Fruit fly (Drosophila melanogaster): Measurements from ENCODE around the gene xit.

The xit gene

DNA sequence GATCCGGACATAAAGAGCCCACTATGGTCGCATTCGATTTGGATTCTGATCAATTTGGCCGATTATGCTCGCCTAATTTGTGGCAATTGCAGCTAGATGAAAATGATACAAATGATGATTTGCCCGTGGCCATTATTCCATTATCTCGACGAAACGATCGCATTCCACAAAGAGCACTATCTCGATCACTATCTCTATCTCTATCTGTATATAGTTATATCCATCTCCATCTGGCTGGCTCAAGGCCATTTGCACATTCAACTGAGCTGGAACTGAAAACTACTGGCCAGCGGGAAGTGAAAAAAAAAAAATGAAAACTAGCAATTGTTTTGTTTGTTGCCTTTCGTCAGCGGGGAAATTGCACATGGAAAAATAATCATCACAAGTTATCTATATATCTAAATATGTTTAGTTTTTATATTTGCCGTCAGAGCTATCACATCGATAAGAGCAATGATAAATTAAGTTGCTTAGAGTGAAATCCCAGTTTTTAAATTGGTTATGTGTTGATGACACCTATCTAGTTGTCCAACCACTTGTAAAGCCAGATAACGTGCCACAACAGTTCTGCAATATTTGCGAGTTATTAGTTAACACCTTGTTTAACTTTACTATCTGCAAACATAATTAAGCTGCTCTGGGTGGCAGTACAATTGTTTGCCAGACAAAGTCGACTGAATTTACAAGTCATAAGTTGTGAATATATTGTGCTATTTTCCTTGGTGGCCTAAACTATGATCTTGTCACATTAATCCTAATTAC, 21.4 kb upstream of the xit start:
- TF ChIP-seq CG17801 (GFP tag; optimal IDR thresholded peaks at IDR 0.05; ENCODE audit: partially characterized antibody) = peak; percentile 36

DNA sequence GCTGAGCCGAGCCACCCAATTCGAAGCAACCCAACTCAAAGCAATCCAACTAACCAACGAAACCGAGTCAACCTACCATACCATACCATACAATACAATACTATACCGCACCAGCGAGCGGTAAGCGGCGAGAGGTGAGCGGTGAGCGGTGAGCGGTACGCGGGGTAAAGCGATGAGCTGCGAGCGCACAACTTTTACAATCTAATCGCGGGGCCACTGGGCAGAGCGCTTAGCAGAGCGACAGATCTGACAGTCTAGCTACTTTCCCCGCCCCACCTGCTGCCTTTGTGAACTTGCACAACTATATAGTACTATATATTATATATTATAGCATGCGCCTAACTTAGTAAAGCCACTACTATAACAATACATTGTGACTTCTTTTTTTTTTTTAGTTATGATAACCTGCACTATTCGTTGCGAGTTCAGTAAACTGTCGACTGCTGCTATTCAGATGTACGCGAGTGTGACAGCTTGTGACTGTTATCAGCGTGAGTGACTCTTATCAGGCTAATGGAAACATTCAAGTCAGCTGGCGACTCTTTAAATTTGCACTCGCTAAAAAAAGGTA, 20.0 kb upstream of the xit start:
- TF ChIP-seq CG17801 (GFP tag; optimal IDR thresholded peaks at IDR 0.05; ENCODE audit: partially characterized antibody) = peak; percentile 39

DNA sequence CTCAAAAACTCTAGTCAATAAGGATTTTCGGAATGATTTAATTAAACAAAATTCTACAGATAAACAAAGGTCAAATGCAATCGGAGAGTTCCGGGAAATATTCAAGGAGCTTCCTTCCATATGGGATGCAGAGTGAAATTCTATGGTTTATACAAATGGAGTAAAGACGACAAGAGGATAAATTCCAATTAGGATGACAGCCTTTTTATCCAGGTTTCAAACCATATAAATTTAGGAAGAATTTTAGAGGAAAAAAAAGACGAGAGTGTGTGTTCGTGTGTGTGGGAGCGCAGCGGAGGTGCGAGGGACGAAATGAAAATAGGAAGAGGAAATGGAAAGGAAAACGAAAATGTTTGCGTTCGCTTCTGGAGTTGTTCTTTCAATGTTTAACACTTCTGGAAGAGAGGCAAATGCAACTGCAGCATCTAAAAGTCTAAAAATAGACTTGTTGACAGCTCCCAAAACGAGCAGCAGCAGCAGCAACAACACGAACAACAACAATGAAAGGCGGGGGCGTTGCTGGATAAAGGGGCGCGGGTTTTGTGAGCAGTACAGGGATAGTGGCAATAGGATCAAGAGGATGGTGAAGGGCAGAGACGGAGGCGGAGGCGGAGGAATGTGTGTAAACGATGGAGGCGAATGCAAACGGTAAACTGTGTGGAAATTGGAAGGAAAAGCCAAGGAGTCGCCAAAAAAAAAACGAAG, 18.3 kb upstream of the xit start:
- TF ChIP-seq CG17801 (GFP tag; optimal IDR thresholded peaks at IDR 0.05; ENCODE audit: partially characterized antibody) = no peak

dm6 chrX:6803312-6803794, 17.5 kb upstream of the xit start, which contains the start of the genes C3G and pod1:
Gene C3G (minus strand): TSS chrX:6803593.
Gene pod1 (plus strand): TSS chrX:6803684.
- TF ChIP-seq CG17801 (GFP tag; optimal IDR thresholded peaks at IDR 0.05; ENCODE audit: partially characterized antibody) = peak; percentile 59

- TF ChIP-seq CG17801 (GFP tag; optimal IDR thresholded peaks at IDR 0.05; ENCODE audit: partially characterized antibody) = no peak
Measured at dm6 chrX:6803880-6804484, 16.8 kb upstream of the xit start.

DNA sequence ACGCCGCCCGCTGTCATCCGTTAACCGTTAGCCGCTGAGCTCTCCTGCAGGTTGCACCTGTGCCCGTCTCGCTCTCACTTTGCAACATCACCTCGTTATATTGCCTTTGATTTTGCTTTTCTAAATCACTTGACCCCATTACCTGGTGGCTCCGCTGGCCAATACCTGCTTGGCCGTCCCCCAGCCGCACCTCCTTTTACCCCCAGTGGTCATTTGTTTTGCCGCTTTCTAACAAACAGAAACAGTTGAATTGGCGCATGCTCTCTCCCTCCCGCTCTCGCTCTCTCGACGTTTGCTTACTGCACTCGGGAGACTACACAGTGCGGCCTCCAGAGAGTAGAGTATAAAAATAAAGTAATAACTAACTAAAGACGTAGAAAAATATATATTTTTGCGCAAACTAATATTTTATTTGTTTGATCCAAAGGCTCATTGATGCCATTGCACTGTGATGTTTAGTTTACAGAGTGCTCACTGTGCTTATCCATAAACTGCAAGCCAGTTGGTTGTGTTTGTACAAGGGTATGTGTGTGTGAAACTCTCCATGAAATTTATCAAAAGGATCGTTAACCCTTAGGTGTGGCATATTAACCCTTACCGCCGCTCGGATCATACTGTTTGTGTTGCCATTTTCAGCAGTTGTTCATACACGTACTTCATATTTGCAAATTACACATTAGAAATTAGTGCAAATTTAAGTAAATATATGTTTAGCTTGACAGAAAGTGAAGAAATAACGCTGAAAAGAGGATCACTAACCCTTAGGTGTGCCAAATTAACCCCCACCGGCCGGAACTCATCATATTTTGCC, 16.1 kb upstream of the xit start:
- TF ChIP-seq CG17801 (GFP tag; optimal IDR thresholded peaks at IDR 0.05; ENCODE audit: partially characterized antibody) = peak; percentile 80

- TF ChIP-seq CG17801 (GFP tag; optimal IDR thresholded peaks at IDR 0.05; ENCODE audit: partially characterized antibody) = no peak
Measured at dm6 chrX:6805404-6805803, 15.4 kb upstream of the xit start.

dm6 chrX:6813678-6814077, 7.1 kb upstream of the xit start, which contains the start of gene iav:
Gene iav (plus strand): TSS chrX:6813978.
- TF ChIP-seq CG17801 (GFP tag; optimal IDR thresholded peaks at IDR 0.05; ENCODE audit: partially characterized antibody) = no peak

DNA sequence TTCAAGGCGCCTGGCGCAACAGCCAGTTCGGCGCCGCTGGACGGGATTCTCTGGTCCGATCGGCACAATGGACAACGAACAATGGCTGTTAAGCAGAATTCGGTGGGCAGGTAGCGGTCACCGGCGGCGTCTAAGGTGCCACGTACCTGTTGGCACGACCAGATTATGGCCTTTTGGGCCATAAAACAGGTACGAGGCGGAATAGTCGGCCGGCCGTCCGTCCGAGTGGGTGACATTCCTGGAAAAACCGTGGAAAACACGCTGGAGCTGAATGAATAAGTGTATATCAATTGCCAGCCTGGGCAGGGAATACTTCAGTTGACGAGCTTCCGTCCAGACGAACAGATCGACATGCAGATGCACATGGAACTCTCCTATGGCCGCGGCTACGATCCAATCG, 2.1 kb downstream of the xit start, which contains the start of gene Atx-1:
Atx-1 (plus strand) TSS at position 301 of the 400 bp plus-strand sequence.
- no peak for TF ChIP-seq CG17801 (GFP tag; optimal IDR thresholded peaks at IDR 0.05; ENCODE audit: partially characterized antibody)

DNA sequence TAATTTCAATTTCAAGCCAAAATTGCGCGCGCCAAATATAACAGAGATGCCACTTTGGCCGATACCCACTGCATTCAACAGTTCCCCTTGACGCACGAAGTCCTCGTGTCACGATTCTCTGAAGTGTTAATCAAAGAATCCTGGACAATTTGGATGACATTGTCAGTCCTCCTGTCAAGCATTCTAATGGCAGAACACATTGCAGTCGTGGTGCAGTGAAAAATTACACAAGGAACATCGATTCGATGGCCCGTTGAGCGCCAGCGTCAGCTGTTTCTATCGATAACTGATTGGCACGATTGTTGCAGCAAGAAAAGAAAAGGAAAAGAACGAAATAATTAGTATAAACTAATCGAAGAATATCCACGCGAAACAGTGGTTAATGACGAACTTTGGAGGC, 3.4 kb downstream of the xit start, which contains the start of gene nonC:
nonC (plus strand) TSS at position 294 of the 400 bp plus-strand sequence.
- TF ChIP-seq CG17801 (GFP tag; optimal IDR thresholded peaks at IDR 0.05; ENCODE audit: partially characterized antibody) = peak; percentile 57

DNA sequence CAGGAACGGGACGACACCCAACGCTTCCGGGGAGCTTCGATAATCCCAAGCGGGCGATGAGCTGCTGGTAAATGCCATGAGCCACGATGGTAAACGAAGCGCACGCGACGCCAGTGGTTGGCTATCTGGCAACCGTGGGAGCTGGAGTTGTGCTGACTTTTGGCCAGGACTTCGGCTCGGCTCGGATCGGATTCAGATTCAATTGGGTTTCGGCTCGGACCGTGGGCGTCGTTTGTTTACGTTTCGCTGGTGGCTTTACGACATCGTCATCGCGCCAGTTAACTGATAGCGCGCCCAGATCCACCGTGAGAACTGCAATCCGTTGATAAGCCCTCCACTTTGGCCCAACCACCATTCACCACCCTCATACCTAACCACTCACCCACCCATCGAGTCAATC, 11.8 kb downstream of the xit start, which contains the start of gene mAChR-C:
mAChR-C (minus strand) TSS at position 101 of the 400 bp plus-strand sequence.
- TF ChIP-seq CG17801 (GFP tag; optimal IDR thresholded peaks at IDR 0.05; ENCODE audit: partially characterized antibody) = no peak

DNA sequence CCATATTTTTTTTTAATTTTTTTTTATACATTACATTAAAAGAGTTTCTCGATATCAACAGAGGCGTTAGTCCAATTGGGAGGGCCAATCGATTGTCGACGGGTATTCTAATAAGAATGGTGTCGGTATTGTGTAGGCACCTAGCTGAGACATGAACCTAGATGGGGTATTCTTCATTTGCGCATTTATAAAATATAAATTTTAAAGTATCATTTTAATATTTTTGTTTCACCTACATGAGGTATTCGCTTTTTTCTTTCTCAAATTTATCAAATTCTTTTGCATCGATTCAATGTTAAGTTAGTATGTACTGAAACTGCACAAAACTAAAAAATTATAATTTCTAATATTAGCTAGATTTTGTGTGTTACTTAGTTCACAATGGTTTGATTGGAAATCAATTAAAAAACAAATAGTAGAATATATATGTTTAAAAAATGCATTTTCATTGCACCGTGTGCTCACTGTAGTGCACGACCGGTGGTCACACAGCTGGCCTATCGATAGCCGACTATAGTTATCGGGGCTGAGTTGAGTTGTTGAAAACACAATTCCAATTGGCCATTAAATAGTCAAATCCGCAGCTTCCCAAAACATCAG, 23.1 kb downstream of the xit start, which contains the start of the genes CG14435 and Tmf:
CG14435 (minus strand) TSS at position 81 of the 600 bp plus-strand sequence.
Tmf (plus strand) TSS at position 501 of the 600 bp plus-strand sequence.
- TF ChIP-seq CG17801 (GFP tag; optimal IDR thresholded peaks at IDR 0.05; ENCODE audit: partially characterized antibody) = peak; percentile 86

dm6 chrX:6849178-6849956, 28.6 kb downstream of the xit start, which contains the start of the genes Cht11 and CG4558:
Gene Cht11 (minus strand): TSS chrX:6849517.
Gene CG4558 (plus strand): TSS chrX:6849770.
- peak; percentile 97 for TF ChIP-seq CG17801 (GFP tag; optimal IDR thresholded peaks at IDR 0.05; ENCODE audit: partially characterized antibody)
